Worm (Caenorhabditis elegans) whole organism, late embryonic: ENCODE results near the gene unc-32.

Experiments
- C08G9.2 ChIP-seq: sonication (generic microtip); optimal IDR thresholded peaks from 2 replicates; lab custom pipeline; 2016; ENCODE audit warnings: mild to moderate bottlenecking, missing genetic modification characterization, moderate library complexity, missing compliant biosample characterization
- C38D4.7 ChIP-seq: fragments of 200-800 bp; sonication (Bioruptor generic); optimal IDR thresholded peaks from 2 replicates; lab custom pipeline; 2018; ENCODE audit warnings: mild to moderate bottlenecking, missing genetic modification characterization, moderate library complexity, missing compliant biosample characterization
- K09A11.1 ChIP-seq: sonication (generic microtip); optimal IDR thresholded peaks from 2 replicates; lab custom pipeline; 2017; ENCODE audit warnings: antibody characterized with exemption, mild to moderate bottlenecking, missing genetic modification characterization, missing compliant biosample characterization; ENCODE audit not compliant: insufficient read depth
- T23F11.4 ChIP-seq: fragments of 200-800 bp; sonication (Bioruptor generic); optimal IDR thresholded peaks from 2 replicates; lab custom pipeline; 2018; ENCODE audit warnings: mild to moderate bottlenecking, missing genetic modification characterization, missing compliant biosample characterization
- ahr-1 ChIP-seq: sonication (generic microtip); optimal IDR thresholded peaks from 2 replicates; lab custom pipeline; 2016; ENCODE audit warnings: missing genetic modification characterization, missing compliant biosample characterization
- ama-1 ChIP-seq: fragments of 150-350 bp; optimal IDR thresholded peaks from 2 replicates; lab custom pipeline; 2014
- ceh-14 ChIP-seq: sonication (generic microtip); optimal IDR thresholded peaks from 2 replicates; lab custom pipeline; 2016; ENCODE audit warnings: missing genotype, missing genetic modification characterization, missing compliant biosample characterization
- ceh-19 ChIP-seq: fragments of 200-800 bp; sonication (Bioruptor generic); optimal IDR thresholded peaks from 2 replicates; lab custom pipeline; 2018; ENCODE audit warnings: mild to moderate bottlenecking, missing genetic modification characterization, missing compliant biosample characterization
- ceh-24 ChIP-seq: sonication (generic microtip); optimal IDR thresholded peaks from 2 replicates; lab custom pipeline; 2016; ENCODE audit warnings: mild to moderate bottlenecking, missing genetic modification characterization, missing compliant biosample characterization
- ceh-30 ChIP-seq: fragments of 150-350 bp; optimal IDR thresholded peaks from 2 replicates; lab custom pipeline; 2014; ENCODE audit warnings: missing biosample characterization, missing genetic modification characterization
- ceh-31 ChIP-seq: sonication (generic microtip); optimal IDR thresholded peaks from 2 replicates; lab custom pipeline; 2016; ENCODE audit warnings: missing genetic modification characterization, missing compliant biosample characterization
- ceh-45 ChIP-seq: fragments of 200-800 bp; sonication (Bioruptor generic); IDR thresholded peaks from 2 replicates; pipeline ENCODE4 v1.3.6; 2022; ENCODE audit warnings: missing genetic modification reagents, missing genetic modification characterization, missing compliant biosample characterization
- ceh-6 ChIP-seq: fragments of 200-800 bp; sonication (Bioruptor generic); optimal IDR thresholded peaks from 2 replicates; lab custom pipeline; 2018; ENCODE audit warnings: mild to moderate bottlenecking, missing genetic modification characterization, missing compliant biosample characterization
- che-1 ChIP-seq: sonication (generic microtip); optimal IDR thresholded peaks from 2 replicates; lab custom pipeline; 2016; ENCODE audit warnings: mild to moderate bottlenecking, missing genetic modification characterization, missing compliant biosample characterization
- dve-1 ChIP-seq: sonication (generic microtip); optimal IDR thresholded peaks from 2 replicates; lab custom pipeline; 2017; ENCODE audit warnings: antibody characterized with exemption, mild to moderate bottlenecking, missing genetic modification characterization, missing compliant biosample characterization
- elt-4 ChIP-seq: sonication (generic microtip); optimal IDR thresholded peaks from 2 replicates; lab custom pipeline; 2016; ENCODE audit warnings: missing genetic modification characterization, missing compliant biosample characterization
- fkh-10 ChIP-seq: fragments of 150-350 bp; optimal IDR thresholded peaks from 2 replicates; lab custom pipeline; 2014; ENCODE audit warnings: missing biosample characterization, missing genetic modification reagents, missing genetic modification characterization
- hlh-30 ChIP-seq: sonication (generic microtip); optimal IDR thresholded peaks from 2 replicates; lab custom pipeline; 2017; ENCODE audit warnings: antibody characterized with exemption, missing genetic modification characterization, missing compliant biosample characterization; ENCODE audit not compliant: insufficient read depth
- hlh-6 ChIP-seq: sonication (generic microtip); optimal IDR thresholded peaks from 2 replicates; lab custom pipeline; 2016; ENCODE audit warnings: missing genotype, missing genetic modification characterization, missing compliant biosample characterization
- hlh-8 ChIP-seq: sonication (generic microtip); optimal IDR thresholded peaks from 2 replicates; lab custom pipeline; 2016; ENCODE audit warnings: missing genotype, missing genetic modification characterization, missing compliant biosample characterization
- lim-6 ChIP-seq: sonication (generic microtip); optimal IDR thresholded peaks from 2 replicates; lab custom pipeline; 2016; ENCODE audit warnings: missing genetic modification characterization, missing compliant biosample characterization
- madf-2 ChIP-seq: sonication (generic microtip); optimal IDR thresholded peaks from 2 replicates; lab custom pipeline; 2017; ENCODE audit warnings: missing genetic modification characterization, missing compliant biosample characterization
- nfya-1 ChIP-seq: sonication (generic microtip); optimal IDR thresholded peaks from 2 replicates; lab custom pipeline; 2017; ENCODE audit warnings: missing genetic modification characterization, mild to moderate bottlenecking, missing compliant biosample characterization, antibody characterized with exemption, moderate library complexity
- npax-4 ChIP-seq: sonication (generic microtip); optimal IDR thresholded peaks from 2 replicates; lab custom pipeline; 2016; ENCODE audit warnings: missing genetic modification characterization, missing compliant biosample characterization
- pag-3 ChIP-seq: sonication (generic microtip); optimal IDR thresholded peaks from 2 replicates; lab custom pipeline; 2016; ENCODE audit warnings: missing compliant biosample characterization, missing genetic modification characterization, borderline replicate concordance
- pat-9 ChIP-seq: fragments of 200-800 bp; sonication (Bioruptor generic); optimal IDR thresholded peaks from 2 replicates; lab custom pipeline; 2018; ENCODE audit warnings: mild to moderate bottlenecking, missing genetic modification characterization, moderate library complexity, missing compliant biosample characterization
- pax-1 ChIP-seq: fragments of 150-350 bp; optimal IDR thresholded peaks from 2 replicates; lab custom pipeline; 2014; ENCODE audit warnings: missing biosample characterization, missing genetic modification characterization
- pha-4 ChIP-seq: fragments of 150-350 bp; optimal IDR thresholded peaks from 2 replicates; lab custom pipeline; 2018; ENCODE audit warnings: missing biosample characterization, missing genetic modification reagents, missing genetic modification characterization
- pqm-1 ChIP-seq: sonication (generic microtip); optimal IDR thresholded peaks from 2 replicates; lab custom pipeline; 2016; ENCODE audit warnings: missing genetic modification characterization, missing compliant biosample characterization
- rnt-1 ChIP-seq: sonication (generic microtip); optimal IDR thresholded peaks from 2 replicates; lab custom pipeline; 2016; ENCODE audit warnings: missing genetic modification characterization, missing compliant biosample characterization
- sox-4 ChIP-seq: sonication (generic microtip); optimal IDR thresholded peaks from 2 replicates; lab custom pipeline; 2017; ENCODE audit warnings: mild to moderate bottlenecking, missing genetic modification characterization, inconsistent platforms, missing compliant biosample characterization
- ttx-3 ChIP-seq: sonication (generic microtip); optimal IDR thresholded peaks from 2 replicates; lab custom pipeline; 2016; ENCODE audit warnings: missing genetic modification reagents, missing genetic modification characterization, missing compliant biosample characterization
- unc-42 ChIP-seq: sonication (generic microtip); optimal IDR thresholded peaks from 2 replicates; lab custom pipeline; 2016; ENCODE audit warnings: missing genotype, missing genetic modification characterization, missing compliant biosample characterization
- unc-55 ChIP-seq: sonication (generic microtip); optimal IDR thresholded peaks from 2 replicates; lab custom pipeline; 2017; ENCODE audit warnings: missing biosample characterization, missing genetic modification reagents, missing genetic modification characterization
- zip-5 ChIP-seq: sonication (generic microtip); optimal IDR thresholded peaks from 2 replicates; lab custom pipeline; 2016; ENCODE audit warnings: missing genetic modification characterization, missing compliant biosample characterization
- ztf-16 ChIP-seq: sonication (generic microtip); optimal IDR thresholded peaks from 2 replicates; lab custom pipeline; 2017; ENCODE audit warnings: missing genetic modification characterization, missing compliant biosample characterization

unc-32 gene

DNA sequence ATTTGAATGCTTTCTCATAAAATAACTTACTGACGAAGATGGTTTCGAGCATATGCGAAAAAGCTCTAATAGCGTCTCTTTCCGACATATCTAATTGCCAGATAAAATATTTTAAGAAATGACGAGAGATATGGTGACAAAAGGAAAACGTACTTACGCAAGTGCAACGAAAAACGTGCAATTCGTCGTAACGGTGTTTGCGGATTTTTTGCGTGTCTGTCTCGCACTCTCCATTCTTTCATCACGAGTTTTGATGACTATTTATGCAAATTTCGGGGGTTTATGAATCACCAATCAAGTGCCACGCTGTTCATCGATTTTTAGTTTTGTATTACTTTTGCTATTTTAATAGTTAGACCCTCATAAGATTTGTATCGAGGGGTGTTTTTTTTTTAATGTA lies 16.5 kb upstream of the unc-32 start, which contains the start of gene ZK637.14:
ZK637.14 (minus strand) TSS at position 201 of the 400 bp plus-strand sequence.
- TF ChIP-seq zip-5 (tag; lab: Kevin White, UChicago) (no peak), unc-55 (peak; percentile 35), hlh-30 (tag; lab: Kevin White, UChicago) (peak; percentile 91), nfya-1 (peak; percentile 39), C38D4.7 (GFP tag; lab: Kevin White, UChicago) (no peak), ceh-31 (tag; lab: Kevin White, UChicago) (peak; percentile 3), ceh-30 (no peak), pqm-1 (tag; lab: Kevin White, UChicago) (no peak), unc-42 (tag; lab: Kevin White, UChicago) (peak; percentile 60)

DNA sequence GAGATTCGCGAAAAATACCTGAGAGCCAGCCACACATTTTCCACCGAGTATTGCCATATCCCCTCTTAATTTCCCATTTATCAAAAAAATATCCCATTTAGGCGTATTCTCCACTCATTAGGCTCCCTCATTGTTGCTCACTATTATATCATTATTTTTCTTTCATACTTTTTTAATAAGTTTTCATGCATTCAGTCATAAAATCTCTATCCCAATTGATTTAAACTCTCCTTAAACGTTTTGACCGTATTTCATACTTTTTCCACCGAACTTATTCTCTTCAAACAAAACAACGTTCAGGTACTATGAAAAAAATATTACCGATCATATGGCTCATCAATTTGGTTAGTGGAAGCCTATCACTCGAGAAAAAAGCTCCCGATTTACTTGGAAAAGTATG lies 15.5 kb upstream of the unc-32 start, which contains the start of gene lnkn-1:
lnkn-1 (plus strand) TSS at position 301 of the 400 bp plus-strand sequence.
- TF ChIP-seq C08G9.2 (tag; lab: Kevin White, UChicago), result no peak
- no peak for TF ChIP-seq pax-1
- TF ChIP-seq T23F11.4 (GFP tag; lab: Kevin White, UChicago), result no peak
- no peak for TF ChIP-seq unc-55
- TF ChIP-seq fkh-10 (GFP tag; lab: Kevin White, UChicago), result no peak
- no peak for TF ChIP-seq lim-6 (tag; lab: Kevin White, UChicago)
- no peak for TF ChIP-seq hlh-6
- TF ChIP-seq pha-4 (tag; lab: Kevin White, UChicago), result no peak
- no peak for TF ChIP-seq rnt-1 (tag; lab: Kevin White, UChicago)

DNA sequence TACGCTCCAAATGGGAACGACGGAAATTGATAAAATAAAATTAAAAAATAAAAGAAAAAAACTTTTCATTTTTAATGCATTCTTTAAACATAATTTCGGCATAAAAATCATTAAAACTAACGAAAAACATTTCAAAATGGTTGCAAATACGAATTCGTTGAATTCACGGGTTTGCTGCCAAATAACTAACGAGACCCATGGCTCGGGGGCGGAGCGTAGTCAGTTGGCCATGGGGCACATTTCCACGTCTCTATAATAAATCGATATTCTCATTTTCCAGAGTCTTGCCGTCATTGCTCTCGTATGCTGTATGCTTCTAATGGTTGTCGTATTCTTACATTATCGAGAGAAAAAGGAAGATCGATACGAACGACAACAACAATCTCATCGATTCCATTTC lies 12.0 kb upstream of the unc-32 start, which contains the start of gene ZK637.4:
ZK637.4 (plus strand) TSS at position 301 of the 400 bp plus-strand sequence.
- no peak for TF ChIP-seq nfya-1
- no peak for TF ChIP-seq pha-4 (tag; lab: Kevin White, UChicago)
- TF ChIP-seq ttx-3 (tag; lab: Kevin White, UChicago), result no peak

DNA sequence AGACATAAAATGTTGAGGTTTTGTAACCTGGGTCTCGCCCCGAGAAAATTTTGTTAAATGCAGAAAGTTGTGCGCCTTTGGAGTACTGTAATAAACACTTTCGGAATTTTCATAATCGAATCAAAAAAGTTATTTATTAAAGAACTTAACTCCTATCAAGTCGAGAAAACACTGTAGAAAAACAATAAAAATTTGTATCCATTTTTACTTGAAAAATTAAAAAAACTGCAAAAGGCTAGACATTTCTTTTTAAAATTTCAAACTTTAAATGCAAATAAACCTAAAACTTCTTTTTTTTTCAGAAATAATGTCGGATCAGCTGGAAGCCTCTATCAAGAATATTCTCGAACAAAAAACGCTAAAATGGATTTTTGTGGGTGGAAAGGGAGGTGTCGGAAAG lies 10.6 kb upstream of the unc-32 start, which contains the start of gene asna-1:
asna-1 (plus strand) TSS at position 301 of the 400 bp plus-strand sequence.
- no peak for TF ChIP-seq hlh-8 (tag; lab: Kevin White, UChicago)
- no peak for TF ChIP-seq pat-9 (tag; lab: Kevin White, UChicago)
- no peak for TF ChIP-seq nfya-1
- no peak for TF ChIP-seq ztf-16 (tag; lab: Kevin White, UChicago)
- no peak for TF ChIP-seq madf-2
- no peak for TF ChIP-seq ceh-14
- no peak for TF ChIP-seq sox-4 (tag; lab: Kevin White, UChicago)
- TF ChIP-seq ceh-6 (GFP tag; lab: Kevin White, UChicago), result no peak
- no peak for TF ChIP-seq pag-3 (tag; lab: Kevin White, UChicago)
- TF ChIP-seq dve-1 (tag; lab: Kevin White, UChicago), result no peak
- TF ChIP-seq unc-55, result no peak
- no peak for TF ChIP-seq npax-4
- TF ChIP-seq ahr-1, result no peak
- TF ChIP-seq rnt-1 (tag; lab: Kevin White, UChicago), result no peak
- TF ChIP-seq ceh-19 (GFP tag; lab: Kevin White, UChicago), result no peak
- no peak for TF ChIP-seq ceh-45 (GFP tag; lab: Robert Waterston, UW)
- no peak for TF ChIP-seq elt-4 (tag; lab: Kevin White, UChicago)
- no peak for TF ChIP-seq che-1 (tag; lab: Kevin White, UChicago)
- TF ChIP-seq lim-6 (tag; lab: Kevin White, UChicago), result no peak
- TF ChIP-seq, all 69 proteins: peak for 0

DNA sequence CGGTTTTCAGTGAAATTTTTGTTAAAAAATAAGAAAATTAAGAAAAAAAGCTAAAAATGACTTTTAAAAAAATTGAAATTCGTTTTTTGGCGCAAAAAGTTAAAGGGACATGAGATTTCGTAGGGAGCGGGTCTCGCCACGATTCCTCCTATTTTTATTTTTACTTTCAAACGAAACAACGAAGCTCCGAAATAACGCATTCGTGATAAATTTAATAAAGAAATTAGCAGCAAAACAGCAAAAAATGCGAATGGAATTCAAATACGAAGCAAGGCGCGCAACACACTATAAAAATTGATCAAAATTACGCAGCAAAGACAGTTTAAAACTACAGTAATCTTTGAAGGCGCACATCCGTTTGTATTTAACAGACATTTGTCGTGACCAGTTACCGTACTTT lies 5.6 kb upstream of the unc-32 start:
- TF ChIP-seq ama-1 (no peak), ceh-24 (tag; lab: Kevin White, UChicago) (no peak), ceh-31 (tag; lab: Kevin White, UChicago) (no peak), K09A11.1 (tag; lab: Kevin White, UChicago) (no peak), unc-42 (tag; lab: Kevin White, UChicago) (peak; percentile 56)
- TF ChIP-seq, all 69 proteins: peak for 1
